Fruit fly (Drosophila melanogaster) whole organism, embryonic: Measurements from ENCODE around the gene Fpgs1.

ENCODE experiments used
- ATbp ChIP-seq: fragments of 200-800 bp; sonication (Bioruptor generic); optimal IDR thresholded peaks from 2 replicates; lab custom pipeline; 2017; ENCODE audit warnings: missing biosample characterization, mild to moderate bottlenecking, missing genetic modification characterization, missing genetic modification reagents
- Bgb ChIP-seq: fragments of 200-800 bp; sonication (Bioruptor generic); IDR thresholded peaks from 2 replicates; pipeline ENCODE4 v1.3.6; 2022; ENCODE audit warnings: missing biosample characterization, missing genetic modification characterization; ENCODE audit not compliant: partially characterized antibody
- CG10147 ChIP-seq: fragments of 200-800 bp; sonication (Bioruptor generic); optimal IDR thresholded peaks from 2 replicates; lab custom pipeline; 2019; ENCODE audit warnings: missing biosample characterization, mild to moderate bottlenecking, missing genetic modification characterization, moderate library complexity
- CG10321 ChIP-seq: fragments of 200-800 bp; sonication (Bioruptor generic); IDR thresholded peaks from 2 replicates; pipeline ENCODE4 v1.3.6; 2022; ENCODE audit warnings: missing biosample characterization, missing genetic modification characterization
- CG10565 ChIP-seq: fragments of 200-800 bp; sonication (Bioruptor generic); optimal IDR thresholded peaks from 3 replicates; lab custom pipeline; 2016; ENCODE audit warnings: missing biosample characterization, mild to moderate bottlenecking, missing genetic modification characterization
- CG10654 ChIP-seq: fragments of 200-800 bp; sonication (Bioruptor generic); optimal IDR thresholded peaks from 2 replicates; lab custom pipeline; 2016; ENCODE audit warnings: missing biosample characterization, missing genetic modification characterization
- CG11247 ChIP-seq: fragments of 200-800 bp; sonication (Bioruptor generic); IDR thresholded peaks from 2 replicates; pipeline ENCODE4 v1.3.6; 2022; ENCODE audit warnings: missing biosample characterization, missing genetic modification characterization
- CG17359 ChIP-seq: fragments of 200-800 bp; sonication (Bioruptor generic); optimal IDR thresholded peaks from 3 replicates; lab custom pipeline; 2018; ENCODE audit warnings: missing biosample characterization, mild to moderate bottlenecking, missing genetic modification characterization, moderate library complexity
- CG17829 ChIP-seq: fragments of 200-800 bp; optimal IDR thresholded peaks from 2 replicates; lab custom pipeline; 2019; ENCODE audit warnings: missing biosample characterization, mild to moderate bottlenecking, missing genetic modification characterization, moderate library complexity
- CG30403 ChIP-seq: fragments of 200-800 bp; sonication (Bioruptor generic); optimal IDR thresholded peaks from 3 replicates; lab custom pipeline; 2016; ENCODE audit warnings: missing biosample characterization, missing genetic modification characterization
- CG3065 ChIP-seq: fragments of 200-800 bp; sonication (Bioruptor generic); optimal IDR thresholded peaks from 2 replicates; lab custom pipeline; 2016; ENCODE audit warnings: missing biosample characterization, missing genetic modification characterization
- CG31365 ChIP-seq: fragments of 200-800 bp; sonication (Bioruptor generic); optimal IDR thresholded peaks from 2 replicates; lab custom pipeline; 2018; ENCODE audit warnings: missing biosample characterization, mild to moderate bottlenecking, missing genetic modification characterization
- CG3726 ChIP-seq: fragments of 200-800 bp; sonication (Bioruptor generic); IDR thresholded peaks from 3 replicates; pipeline ENCODE4, ENCODE4 v1.3.6; 2022; ENCODE audit warnings: missing biosample characterization, missing genetic modification characterization
- CG4707 ChIP-seq: fragments of 200-800 bp; sonication (Bioruptor generic); optimal IDR thresholded peaks from 2 replicates; lab custom pipeline; 2018; ENCODE audit warnings: missing biosample characterization, mild to moderate bottlenecking, missing genetic modification characterization, moderate library complexity
- CG5180 ChIP-seq: fragments of 200-800 bp; sonication (Bioruptor generic); optimal IDR thresholded peaks from 3 replicates; lab custom pipeline; 2017; ENCODE audit warnings: missing biosample characterization, missing genetic modification characterization, mild to moderate bottlenecking, moderate library complexity, missing genetic modification reagents
- CG6254 ChIP-seq: fragments of 200-800 bp; sonication (Bioruptor generic); optimal IDR thresholded peaks from 3 replicates; lab custom pipeline; 2017; ENCODE audit warnings: mild to moderate bottlenecking, missing biosample characterization, missing genetic modification reagents, missing genetic modification characterization
- CG6765 ChIP-seq: fragments of 200-800 bp; sonication (Bioruptor generic); optimal IDR thresholded peaks from 3 replicates; lab custom pipeline; 2017; ENCODE audit warnings: missing biosample characterization, mild to moderate bottlenecking, missing genetic modification characterization
- CG6854 ChIP-seq: fragments of 200-800 bp; sonication (Bioruptor generic); optimal IDR thresholded peaks from 3 replicates; lab custom pipeline; 2017; ENCODE audit warnings: missing biosample characterization, mild to moderate bottlenecking, missing genetic modification characterization
- CG9215 ChIP-seq: fragments of 200-800 bp; sonication (Bioruptor generic); IDR thresholded peaks from 2 replicates; pipeline ENCODE4 v1.3.6; 2022; ENCODE audit warnings: missing biosample characterization, missing genetic modification characterization
- CoRest ChIP-seq: fragments of 200-800 bp; sonication (Bioruptor generic); optimal IDR thresholded peaks from 3 replicates; lab custom pipeline; 2018; ENCODE audit warnings: missing biosample characterization, mild to moderate bottlenecking, missing genetic modification characterization, moderate library complexity
- Deaf1 ChIP-seq: fragments of 200-800 bp; optimal IDR thresholded peaks from 3 replicates; lab custom pipeline; 2019; ENCODE audit warnings: missing biosample characterization, mild to moderate bottlenecking, missing genetic modification characterization, moderate library complexity
- Doc3 ChIP-seq: fragments of 200-800 bp; sonication (Bioruptor generic); IDR thresholded peaks from 3 replicates; pipeline ENCODE4 v1.3.6; 2022; ENCODE audit warnings: missing biosample characterization, missing genetic modification characterization; ENCODE audit not compliant: partially characterized antibody
- Drgx ChIP-seq: fragments of 200-800 bp; sonication (Bioruptor generic); IDR thresholded peaks from 2 replicates; pipeline ENCODE4 v1.3.6; 2022; ENCODE audit warnings: missing biosample characterization, missing genetic modification characterization
- HLH4C ChIP-seq: fragments of 200-800 bp; sonication (Bioruptor generic); IDR thresholded peaks from 3 replicates; pipeline ENCODE4 v1.3.6; 2022; ENCODE audit warnings: missing biosample characterization, missing genetic modification characterization; ENCODE audit not compliant: partially characterized antibody
- Hr39 ChIP-seq: fragments of >200 bp; optimal IDR thresholded peaks from 2 replicates; lab custom pipeline; 2017
- Max ChIP-seq: fragments of 200-800 bp; sonication (Bioruptor generic); optimal IDR thresholded peaks from 2 replicates; lab custom pipeline; 2016; ENCODE audit warnings: missing biosample characterization, mild to moderate bottlenecking, missing genetic modification characterization
- Side ChIP-seq: fragments of 200-800 bp; sonication (Bioruptor generic); optimal IDR thresholded peaks from 2 replicates; lab custom pipeline; 2016; ENCODE audit warnings: missing biosample characterization, missing genetic modification characterization
- Ssrp ChIP-seq: fragments of 200-800 bp; sonication (Bioruptor generic); optimal IDR thresholded peaks from 2 replicates; lab custom pipeline; 2018; ENCODE audit warnings: missing biosample characterization, mild to moderate bottlenecking, missing genetic modification characterization, moderate library complexity
- Stat92E ChIP-seq, 3 experiments: fragments of >200 bp in 2 of 3; fragments of 200-800 bp in 1 of 3; sonication (Bioruptor generic) in 1 of 3; optimal IDR thresholded peaks; 2 replicates each; lab custom pipeline; 2017 to 2019; ENCODE audit warnings: missing biosample characterization in 3 of 3, missing genetic modification characterization in 3 of 3, mild to moderate bottlenecking in 1 of 3, moderate library complexity in 1 of 3
- ab ChIP-seq: fragments of 200-800 bp; sonication (Bioruptor generic); optimal IDR thresholded peaks from 2 replicates; lab custom pipeline; 2016; ENCODE audit warnings: missing biosample characterization, missing genetic modification characterization
- ash1 ChIP-seq: fragments of 200-800 bp; sonication (Bioruptor generic); optimal IDR thresholded peaks from 2 replicates; lab custom pipeline; 2018; ENCODE audit warnings: missing biosample characterization, mild to moderate bottlenecking, missing genetic modification characterization
- chinmo ChIP-seq: fragments of 200-800 bp; sonication (Bioruptor generic); IDR thresholded peaks from 4 replicates; pipeline ENCODE4 v1.3.6; 2022; ENCODE audit warnings: missing biosample characterization, missing genetic modification characterization; ENCODE audit not compliant: partially characterized antibody
- chn ChIP-seq: fragments of 200-800 bp; sonication (Bioruptor generic); optimal IDR thresholded peaks from 2 replicates; lab custom pipeline; 2016; ENCODE audit warnings: missing biosample characterization, missing genetic modification characterization
- dimm ChIP-seq: fragments of 200-800 bp; sonication (Bioruptor generic); IDR thresholded peaks from 2 replicates; pipeline ENCODE4 v1.3.6; 2022; ENCODE audit warnings: missing biosample characterization, missing genetic modification characterization
- dpn ChIP-seq, 2 experiments: fragments of 200-800 bp; sonication (Bioruptor generic); optimal IDR thresholded peaks; 3 replicates each; lab custom pipeline; 2016; ENCODE audit warnings: missing biosample characterization in 2 of 2, missing genetic modification characterization in 2 of 2
- esg ChIP-seq: fragments of 200-800 bp; sonication (Bioruptor generic); conservative IDR thresholded peaks from 2 replicates; pipeline ENCODE4 v1.3.6; 2022; ENCODE audit warnings: missing biosample characterization, missing genetic modification characterization
- eyg ChIP-seq: fragments of 200-800 bp; sonication (Bioruptor generic); optimal IDR thresholded peaks from 3 replicates; lab custom pipeline; 2016; ENCODE audit warnings: missing biosample characterization, missing genetic modification characterization
- h ChIP-seq: fragments of >200 bp; optimal IDR thresholded peaks from 2 replicates; lab custom pipeline; 2017
- ken ChIP-seq: fragments of 200-800 bp; sonication (Bioruptor generic); IDR thresholded peaks from 3 replicates; pipeline ENCODE4 v1.3.6; 2022; ENCODE audit warnings: missing biosample characterization, missing genetic modification characterization
- nom ChIP-seq: fragments of 200-800 bp; sonication (Bioruptor generic); optimal IDR thresholded peaks from 2 replicates; lab custom pipeline; 2017; ENCODE audit warnings: missing biosample characterization, missing genetic modification characterization, mild to moderate bottlenecking, moderate library complexity, missing genetic modification reagents
- p53 ChIP-seq: fragments of 200-800 bp; sonication (Bioruptor generic); optimal IDR thresholded peaks from 2 replicates; lab custom pipeline; 2016; ENCODE audit warnings: missing biosample characterization, missing genetic modification characterization
- phol ChIP-seq: fragments of 200-800 bp; sonication (Bioruptor generic); optimal IDR thresholded peaks from 3 replicates; lab custom pipeline; 2018; ENCODE audit warnings: missing biosample characterization, mild to moderate bottlenecking, missing genetic modification characterization, moderate library complexity
- salm ChIP-seq: fragments of 200-800 bp; sonication (Bioruptor generic); optimal IDR thresholded peaks from 2 replicates; lab custom pipeline; 2018; ENCODE audit warnings: missing biosample characterization, mild to moderate bottlenecking, missing genetic modification characterization
- sc ChIP-seq, 3 experiments: fragments of >200 bp in 2 of 3; fragments of 200-800 bp in 1 of 3; sonication (Bioruptor generic) in 1 of 3; optimal IDR thresholded peaks; 2 replicates in 2 of 3; 3 replicates in 1 of 3; lab custom pipeline; 2017; ENCODE audit warnings: mild to moderate bottlenecking in 1 of 3, missing biosample characterization in 1 of 3, missing genetic modification characterization in 1 of 3, missing genetic modification reagents in 1 of 3
- seq ChIP-seq: fragments of 200-800 bp; sonication (Bioruptor generic); IDR thresholded peaks from 2 replicates; pipeline ENCODE4 v1.3.6; 2022; ENCODE audit warnings: missing biosample characterization, missing genetic modification characterization
- vvl ChIP-seq: fragments of 200-800 bp; sonication (Bioruptor generic); IDR thresholded peaks from 2 replicates; pipeline ENCODE4 v1.3.6; 2022; ENCODE audit warnings: missing biosample characterization, missing genetic modification characterization
- z ChIP-seq: fragments of 200-800 bp; sonication (Bioruptor generic); IDR thresholded peaks from 3 replicates; pipeline ENCODE4 v1.3.6; 2022; ENCODE audit warnings: missing biosample characterization, missing genetic modification characterization

The Fpgs1 gene

DNA sequence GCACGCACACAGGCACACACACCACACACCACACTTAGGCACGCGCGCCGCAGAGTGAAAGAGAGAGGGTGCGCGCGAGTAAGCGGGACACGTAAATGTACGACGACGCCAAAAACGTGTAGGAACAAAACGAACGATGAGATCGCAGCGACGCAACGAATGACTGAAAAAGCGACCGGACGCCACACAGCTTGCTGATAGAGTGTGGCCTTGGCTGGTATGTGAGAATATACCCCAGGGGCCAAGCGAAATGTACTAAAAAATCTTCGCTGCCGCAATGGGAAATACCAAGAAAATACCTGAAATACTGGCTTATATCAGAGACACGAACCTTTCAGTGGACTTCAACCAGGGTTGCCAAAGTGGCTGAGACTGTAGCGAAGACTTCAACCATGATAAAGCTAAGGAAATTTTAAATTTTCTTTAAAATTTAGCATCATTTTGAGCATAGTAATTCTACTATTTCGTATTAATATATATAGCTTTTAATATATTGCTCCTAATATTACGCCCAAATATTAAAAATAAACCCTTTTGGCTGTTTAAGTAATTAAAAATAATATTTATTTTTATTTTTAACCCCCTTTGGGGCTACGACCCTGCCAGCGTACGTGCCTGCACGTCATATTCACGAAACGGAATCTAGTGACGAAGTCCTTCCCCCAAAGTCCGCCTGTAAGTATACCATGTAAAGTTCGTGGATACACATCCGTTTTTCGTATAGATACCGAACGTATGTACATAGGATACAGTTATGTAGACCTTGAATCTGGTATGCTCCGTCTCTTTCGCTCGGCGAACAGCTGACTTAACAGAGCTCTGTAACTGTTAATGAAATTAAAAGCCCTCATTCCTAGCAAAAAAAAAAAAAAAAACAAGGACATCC lies 28.4 kb upstream of the Fpgs1 start, which contains the start of gene Pits (continued):
- peak; percentile 38 for TF ChIP-seq CG17359 (tag; lab: Kevin White, UChicago)
- TF ChIP-seq dpn (GFP tag; optimal IDR thresholded peaks at IDR 0.05; lab: Kevin White, UChicago), result peak in 1 of 2 experiments; percentile 51
- TF ChIP-seq dimm (GFP tag; lab: Robert Waterston, UW), result no peak
- peak; percentile 9; the same call in 2 of the 3 replicates for TF ChIP-seq ken (GFP tag; lab: Robert Waterston, UW)
- TF ChIP-seq CG10654 (GFP tag; lab: Kevin White, UChicago), result peak; percentile 4
- TF ChIP-seq Doc3 (GFP tag; lab: Robert Waterston, UW), result no peak
- TF ChIP-seq ash1 (GFP tag; lab: Kevin White, UChicago), result peak; percentile 83
- peak; percentile 55 for TF ChIP-seq CG6854
- peak; percentile 52; the same call in 1 of the 2 replicates for TF ChIP-seq esg
- TF ChIP-seq Stat92E (GFP tag; optimal IDR thresholded peaks at IDR 0.05; lab: Kevin White, UChicago), result peak in 1 of 3 experiments; percentile 87
- no peak for TF ChIP-seq CG3065
- peak; percentile 20 for TF ChIP-seq ab (GFP tag; lab: Kevin White, UChicago)
- TF ChIP-seq HLH4C (GFP tag; lab: Robert Waterston, UW), result peak; percentile 53; the same call in 1 of the 3 replicates
- no peak for TF ChIP-seq CG11247 (GFP tag; lab: Robert Waterston, UW)
- TF ChIP-seq Max, result peak; percentile 48
- TF ChIP-seq CG9215 (GFP tag; lab: Robert Waterston, UW), result peak; percentile 58; the same call in 1 of the 2 replicates
- TF ChIP-seq nom (GFP tag; lab: Kevin White, UChicago), result peak; percentile 81
- no peak for TF ChIP-seq CG3726 (GFP tag; lab: Robert Waterston, UW)
- peak; percentile 29 for TF ChIP-seq Drgx (GFP tag; lab: Robert Waterston, UW)
- TF ChIP-seq CG30403, result peak; percentile 34
- TF ChIP-seq seq (GFP tag; lab: Robert Waterston, UW), result no peak
- peak; percentile 52; the same call in 1 of the 2 replicates for TF ChIP-seq CG10321
- peak; percentile 76 for TF ChIP-seq p53 (GFP tag; lab: Kevin White, UChicago)
- no peak for TF ChIP-seq ATbp
- TF ChIP-seq chn (GFP tag; lab: Kevin White, UChicago), result peak; percentile 16
- peak; percentile 18 for TF ChIP-seq CG10565 (GFP tag; lab: Kevin White, UChicago)
- TF ChIP-seq CG6765, result peak; percentile 33
- TF ChIP-seq Hr39 (lab: Kevin White, UChicago), result no peak
- TF ChIP-seq CG6254 (GFP tag; lab: Kevin White, UChicago), result peak; percentile 22
- TF ChIP-seq phol (tag; lab: Kevin White, UChicago), result peak; percentile 63
- peak; percentile 84 for TF ChIP-seq Deaf1
- peak; percentile 54 for TF ChIP-seq Side (GFP tag; lab: Kevin White, UChicago)
- peak; percentile 63 for TF ChIP-seq CG4707 (GFP tag; lab: Kevin White, UChicago)
- peak; percentile 76; the same call in 1 of the 2 replicates for TF ChIP-seq Bgb (GFP tag; lab: Robert Waterston, UW)
- TF ChIP-seq CG17829, result peak; percentile 29
- no peak for TF ChIP-seq eyg
- TF ChIP-seq salm (tag; lab: Kevin White, UChicago), result no peak
- peak; percentile 69 for TF ChIP-seq CoRest (tag; lab: Kevin White, UChicago)
- peak; percentile 99 for TF ChIP-seq chinmo (GFP tag; lab: Robert Waterston, UW)
- peak; percentile 43 for TF ChIP-seq vvl (GFP tag; lab: Robert Waterston, UW)
- TF ChIP-seq h (lab: Kevin White, UChicago), result no peak
- TF ChIP-seq sc (optimal IDR thresholded peaks at IDR 0.05; lab: Kevin White, UChicago), result no peak
- no peak for TF ChIP-seq sc (GFP tag; optimal IDR thresholded peaks at IDR 0.05; lab: Kevin White, UChicago)
- peak; percentile 35 for TF ChIP-seq CG10147
- peak; percentile 31 for TF ChIP-seq CG31365 (tag; lab: Kevin White, UChicago)
- no peak for TF ChIP-seq z
- TF ChIP-seq Ssrp (tag; lab: Kevin White, UChicago), result no peak
- peak; percentile 26 for TF ChIP-seq CG5180
